Fruit fly (Drosophila melanogaster) whole organism, prepupa: ENCODE measurements around the gene Mi-2.

ENCODE experiments used
- Blimp-1 ChIP-seq: fragments of 200-800 bp; sonication (Bioruptor generic); optimal IDR thresholded peaks from 3 replicates; lab custom pipeline; 2017; ENCODE audit warnings: missing biosample characterization, missing genetic modification characterization, mild to moderate bottlenecking, moderate library complexity, missing genetic modification reagents
- CG10631 ChIP-seq: fragments of 200-800 bp; sonication (Bioruptor generic); optimal IDR thresholded peaks from 2 replicates; lab custom pipeline; 2016; ENCODE audit warnings: missing biosample characterization, missing genetic modification characterization
- CG10669 ChIP-seq: fragments of 200-800 bp; sonication (Bioruptor generic); optimal IDR thresholded peaks from 3 replicates; lab custom pipeline; 2018; ENCODE audit warnings: missing biosample characterization, mild to moderate bottlenecking, missing genetic modification characterization, moderate library complexity
- CG11294 ChIP-seq: fragments of 200-800 bp; sonication (Bioruptor generic); IDR thresholded peaks from 2 replicates; pipeline ENCODE4 v1.3.6; 2022; ENCODE audit warnings: missing biosample characterization, missing genetic modification characterization
- CG11762 ChIP-seq: fragments of 200-800 bp; sonication (Bioruptor generic); optimal IDR thresholded peaks from 3 replicates; lab custom pipeline; 2016; ENCODE audit warnings: missing biosample characterization, missing genetic modification characterization; ENCODE audit not compliant: insufficient read depth
- CG11902 ChIP-seq: fragments of 200-800 bp; sonication (Bioruptor generic); optimal IDR thresholded peaks from 3 replicates; lab custom pipeline; 2016; ENCODE audit warnings: missing biosample characterization, missing genetic modification characterization
- CG15336 ChIP-seq: fragments of 200-800 bp; sonication (Bioruptor generic); IDR thresholded peaks from 2 replicates; pipeline ENCODE4 v1.3.6; 2022; ENCODE audit warnings: missing biosample characterization, missing genetic modification characterization
- CG1621 ChIP-seq: fragments of 200-800 bp; sonication (Bioruptor generic); optimal IDR thresholded peaks from 3 replicates; lab custom pipeline; 2018; ENCODE audit warnings: missing biosample characterization, mild to moderate bottlenecking, missing genetic modification characterization
- CG16779 ChIP-seq: fragments of 200-800 bp; sonication (Bioruptor generic); optimal IDR thresholded peaks from 3 replicates; lab custom pipeline; 2017; ENCODE audit warnings: missing biosample characterization, mild to moderate bottlenecking, missing genetic modification characterization
- CG3032 ChIP-seq: fragments of 200-800 bp; optimal IDR thresholded peaks from 2 replicates; lab custom pipeline; 2019; ENCODE audit warnings: missing biosample characterization, mild to moderate bottlenecking, missing genetic modification characterization, moderate library complexity
- CG31627 ChIP-seq: fragments of 200-800 bp; sonication (Bioruptor generic); optimal IDR thresholded peaks from 3 replicates; lab custom pipeline; 2016; ENCODE audit warnings: missing biosample characterization, missing genetic modification characterization
- CG32006 ChIP-seq: fragments of 200-800 bp; sonication (Bioruptor generic); optimal IDR thresholded peaks from 3 replicates; lab custom pipeline; 2017; ENCODE audit warnings: missing biosample characterization, mild to moderate bottlenecking, missing genetic modification characterization
- CG34406 ChIP-seq: fragments of 200-800 bp; sonication (Bioruptor generic); optimal IDR thresholded peaks from 3 replicates; lab custom pipeline; 2016; ENCODE audit warnings: missing biosample characterization, missing genetic modification characterization
- CG3919 ChIP-seq: fragments of 200-800 bp; sonication (Bioruptor generic); optimal IDR thresholded peaks from 3 replicates; lab custom pipeline; 2016; ENCODE audit warnings: missing biosample characterization, missing genetic modification characterization
- CG6163 ChIP-seq: fragments of 200-800 bp; sonication (Bioruptor generic); IDR thresholded peaks from 3 replicates; pipeline ENCODE4 v1.3.6; 2022; ENCODE audit warnings: missing biosample characterization, missing genetic modification characterization
- CG6276 ChIP-seq: fragments of 200-800 bp; sonication (Bioruptor generic); optimal IDR thresholded peaks from 2 replicates; lab custom pipeline; 2017; ENCODE audit warnings: missing biosample characterization, mild to moderate bottlenecking, missing genetic modification characterization
- CG6792 ChIP-seq: fragments of 200-800 bp; sonication (Bioruptor generic); optimal IDR thresholded peaks from 3 replicates; lab custom pipeline; 2016; ENCODE audit warnings: missing biosample characterization, missing genetic modification characterization
- CG6808 ChIP-seq: fragments of 200-800 bp; sonication (Bioruptor generic); optimal IDR thresholded peaks from 3 replicates; lab custom pipeline; 2017; ENCODE audit warnings: missing biosample characterization, missing genetic modification characterization, mild to moderate bottlenecking, moderate library complexity, missing genetic modification reagents
- CG6854 ChIP-seq: fragments of 200-800 bp; sonication (Bioruptor generic); optimal IDR thresholded peaks from 2 replicates; lab custom pipeline; 2017; ENCODE audit warnings: missing biosample characterization, mild to moderate bottlenecking, missing genetic modification characterization
- CG7368 ChIP-seq: fragments of 200-800 bp; sonication (Bioruptor generic); optimal IDR thresholded peaks from 3 replicates; lab custom pipeline; 2016; ENCODE audit warnings: missing biosample characterization, missing genetic modification characterization
- CG8119 ChIP-seq: fragments of 200-800 bp; sonication (Bioruptor generic); IDR thresholded peaks from 3 replicates; pipeline ENCODE4 v1.3.6; 2022; ENCODE audit warnings: missing biosample characterization, missing genetic modification characterization
- CG8319 ChIP-seq: fragments of 200-800 bp; sonication (Bioruptor generic); optimal IDR thresholded peaks from 3 replicates; lab custom pipeline; 2016; ENCODE audit warnings: missing biosample characterization, missing genetic modification characterization
- CG8632 ChIP-seq: fragments of 200-800 bp; sonication (Bioruptor generic); optimal IDR thresholded peaks from 3 replicates; lab custom pipeline; 2016; ENCODE audit warnings: missing biosample characterization, missing genetic modification characterization
- CG9139 ChIP-seq: fragments of 200-800 bp; sonication (Bioruptor generic); optimal IDR thresholded peaks from 3 replicates; lab custom pipeline; 2017; ENCODE audit warnings: missing biosample characterization, mild to moderate bottlenecking, missing genetic modification characterization
- Eip75B ChIP-seq: fragments of 200-800 bp; sonication (Bioruptor generic); optimal IDR thresholded peaks from 3 replicates; lab custom pipeline; 2016; ENCODE audit warnings: missing biosample characterization, missing genetic modification characterization
- Eip78C ChIP-seq: fragments of 200-800 bp; sonication (Bioruptor generic); peaks from one replicate; lab custom pipeline; 2016; ENCODE audit warnings: missing biosample characterization, missing genetic modification characterization
- Eip93F ChIP-seq: fragments of 200-800 bp; sonication (Bioruptor generic); optimal IDR thresholded peaks from 2 replicates; lab custom pipeline; 2016; ENCODE audit warnings: missing biosample characterization, mild to moderate bottlenecking, missing genetic modification characterization
- Ets21C ChIP-seq: fragments of 200-800 bp; sonication (Bioruptor generic); optimal IDR thresholded peaks from 3 replicates; lab custom pipeline; 2016; ENCODE audit warnings: missing biosample characterization, missing genetic modification characterization
- Gug ChIP-seq: fragments of 200-800 bp; sonication (Bioruptor generic); IDR thresholded peaks from 2 replicates; pipeline ENCODE4 v1.3.6; 2022; ENCODE audit warnings: missing biosample characterization, missing genetic modification characterization
- Hr39 ChIP-seq: fragments of 200-800 bp; sonication (Bioruptor generic); optimal IDR thresholded peaks from 2 replicates; lab custom pipeline; 2016; ENCODE audit warnings: missing biosample characterization, missing genetic modification characterization
- Hr4 ChIP-seq: fragments of 200-800 bp; sonication (Bioruptor generic); optimal IDR thresholded peaks from 3 replicates; lab custom pipeline; 2016; ENCODE audit warnings: missing biosample characterization, missing genetic modification characterization
- Lpt ChIP-seq: fragments of 200-800 bp; sonication (Bioruptor generic); optimal IDR thresholded peaks from 3 replicates; lab custom pipeline; 2016; ENCODE audit warnings: missing biosample characterization, missing genetic modification characterization
- Met ChIP-seq: fragments of 200-800 bp; sonication (Bioruptor generic); optimal IDR thresholded peaks from 3 replicates; lab custom pipeline; 2016; ENCODE audit warnings: missing biosample characterization, missing genetic modification characterization
- OdsH ChIP-seq: fragments of 200-800 bp; sonication (Bioruptor generic); optimal IDR thresholded peaks from 3 replicates; lab custom pipeline; 2016; ENCODE audit warnings: missing biosample characterization, missing genetic modification characterization
- Sox102F ChIP-seq: fragments of 200-800 bp; sonication (Bioruptor generic); optimal IDR thresholded peaks from 2 replicates; lab custom pipeline; 2016; ENCODE audit warnings: missing biosample characterization, mild to moderate bottlenecking, missing genetic modification characterization
- Sox15 ChIP-seq: fragments of 200-800 bp; sonication (Bioruptor generic); optimal IDR thresholded peaks from 3 replicates; lab custom pipeline; 2016; ENCODE audit warnings: missing biosample characterization, missing genetic modification characterization
- achi ChIP-seq: fragments of 200-800 bp; sonication (Bioruptor generic); optimal IDR thresholded peaks from 3 replicates; lab custom pipeline; 2016; ENCODE audit warnings: missing biosample characterization, missing genetic modification characterization
- acj6 ChIP-seq: fragments of 200-800 bp; sonication (Bioruptor generic); optimal IDR thresholded peaks from 3 replicates; lab custom pipeline; 2016; ENCODE audit warnings: missing biosample characterization, missing genetic modification characterization
- cyc ChIP-seq: fragments of 200-800 bp; sonication (Bioruptor generic); optimal IDR thresholded peaks from 3 replicates; lab custom pipeline; 2016; ENCODE audit warnings: missing biosample characterization, missing genetic modification characterization
- dsx ChIP-seq: fragments of 200-800 bp; optimal IDR thresholded peaks from 3 replicates; lab custom pipeline; 2019; ENCODE audit warnings: missing biosample characterization, mild to moderate bottlenecking, missing genetic modification characterization, moderate library complexity; ENCODE audit not compliant: poor library complexity, severe bottlenecking
- esn ChIP-seq: fragments of 200-800 bp; sonication (Bioruptor generic); optimal IDR thresholded peaks from 2 replicates; lab custom pipeline; 2016; ENCODE audit warnings: missing biosample characterization, mild to moderate bottlenecking, missing genetic modification characterization, moderate library complexity
- fd59A ChIP-seq: fragments of 200-800 bp; sonication (Bioruptor generic); optimal IDR thresholded peaks from 2 replicates; lab custom pipeline; 2017; ENCODE audit warnings: missing biosample characterization, mild to moderate bottlenecking, missing genetic modification characterization, missing genetic modification reagents
- fd85E ChIP-seq: fragments of 200-800 bp; sonication (Bioruptor generic); optimal IDR thresholded peaks from 3 replicates; lab custom pipeline; 2016; ENCODE audit warnings: missing biosample characterization, missing genetic modification characterization
- fkh ChIP-seq: fragments of 200-800 bp; sonication (Bioruptor generic); optimal IDR thresholded peaks from 3 replicates; lab custom pipeline; 2017; ENCODE audit warnings: missing biosample characterization, mild to moderate bottlenecking, missing genetic modification characterization, moderate library complexity
- lz ChIP-seq: fragments of 200-800 bp; sonication (Bioruptor generic); optimal IDR thresholded peaks from 3 replicates; lab custom pipeline; 2016; ENCODE audit warnings: missing biosample characterization, missing genetic modification characterization
- net ChIP-seq: fragments of 200-800 bp; sonication (Bioruptor generic); optimal IDR thresholded peaks from 3 replicates; lab custom pipeline; 2016; ENCODE audit warnings: missing biosample characterization, missing genetic modification characterization
- pdm3 ChIP-seq: fragments of 200-800 bp; sonication (Bioruptor generic); optimal IDR thresholded peaks from 3 replicates; lab custom pipeline; 2016; ENCODE audit warnings: missing biosample characterization, missing genetic modification characterization
- salr ChIP-seq, 2 experiments: fragments of 200-800 bp; sonication (Bioruptor generic); optimal IDR thresholded peaks; 3 replicates each; lab custom pipeline; 2016 to 2018; ENCODE audit warnings: missing biosample characterization in 2 of 2, missing genetic modification characterization in 2 of 2, mild to moderate bottlenecking in 1 of 2
- spab ChIP-seq: fragments of 200-800 bp; sonication (Bioruptor generic); optimal IDR thresholded peaks from 2 replicates; lab custom pipeline; 2017; ENCODE audit warnings: missing biosample characterization, mild to moderate bottlenecking, missing genetic modification characterization, missing genetic modification reagents
- ss ChIP-seq, 2 experiments: fragments of 200-800 bp; sonication (Bioruptor generic); optimal IDR thresholded peaks; 2 replicates in 1 of 2; 3 replicates in 1 of 2; lab custom pipeline; 2017 to 2018; ENCODE audit warnings: mild to moderate bottlenecking in 2 of 2, missing biosample characterization in 2 of 2, missing genetic modification characterization in 2 of 2, moderate library complexity in 1 of 2
- svp ChIP-seq: fragments of 200-800 bp; sonication (Bioruptor generic); peaks from one replicate; lab custom pipeline; 2016; ENCODE audit warnings: missing biosample characterization, missing genetic modification characterization
- topi ChIP-seq: fragments of 200-800 bp; sonication (Bioruptor generic); optimal IDR thresholded peaks from 3 replicates; lab custom pipeline; 2016; ENCODE audit warnings: missing biosample characterization, missing genetic modification characterization
- vri ChIP-seq: fragments of 200-800 bp; sonication (Bioruptor generic); optimal IDR thresholded peaks from 3 replicates; lab custom pipeline; 2016; ENCODE audit warnings: missing biosample characterization, mild to moderate bottlenecking, missing genetic modification characterization

Gene Mi-2

dm6 chr3L:19869698-19870097 lies 40.3 kb downstream of the Mi-2 start:
- TF ChIP-seq Blimp-1: no peak
- TF ChIP-seq cyc: peak; percentile 22
- peak; percentile 17 for TF ChIP-seq topi (GFP tag; lab: Kevin White, UChicago)
- peak; percentile 17 for TF ChIP-seq CG31627 (GFP tag; lab: Kevin White, UChicago)
- no peak for TF ChIP-seq CG11762
- TF ChIP-seq Gug: no peak
- TF ChIP-seq CG15336: peak; percentile 17; the same call in 1 of the 2 replicates
- peak; percentile 2 for TF ChIP-seq lz (GFP tag; lab: Kevin White, UChicago)
- TF ChIP-seq CG6808: no peak
- no peak for TF ChIP-seq salr (GFP tag; optimal IDR thresholded peaks at IDR 0.05; lab: Kevin White, UChicago)
- peak; percentile 23 for TF ChIP-seq pdm3 (GFP tag; lab: Kevin White, UChicago)
- no peak for TF ChIP-seq Sox15 (GFP tag; lab: Kevin White, UChicago)
- TF ChIP-seq spab (GFP tag; lab: Kevin White, UChicago): no peak
- TF ChIP-seq vri (GFP tag; lab: Kevin White, UChicago): peak; percentile 19
- TF ChIP-seq CG32006 (GFP tag; lab: Kevin White, UChicago): no peak
- peak; percentile 41 for TF ChIP-seq Sox102F (GFP tag; lab: Kevin White, UChicago)
- TF ChIP-seq CG1621 (tag; lab: Kevin White, UChicago): no peak
- TF ChIP-seq Met: peak; percentile 36
- TF ChIP-seq dsx (GFP tag; lab: Kevin White, UChicago): no peak
- TF ChIP-seq Lpt (GFP tag; lab: Kevin White, UChicago): no peak
- no peak for TF ChIP-seq Eip93F (GFP tag; lab: Kevin White, UChicago)
- peak; percentile 46 for TF ChIP-seq esn
- TF ChIP-seq CG16779 (tag; lab: Kevin White, UChicago): no peak
- TF ChIP-seq CG6792 (GFP tag; lab: Kevin White, UChicago): peak; percentile 18
- no peak for TF ChIP-seq net (GFP tag; lab: Kevin White, UChicago)
- TF ChIP-seq ss (GFP tag; optimal IDR thresholded peaks at IDR 0.05; lab: Kevin White, UChicago): peak in 1 of 2 experiments; percentile 31
- TF ChIP-seq acj6 (GFP tag; lab: Kevin White, UChicago): peak; percentile 10
- no peak for TF ChIP-seq CG3032
- no peak for TF ChIP-seq Ets21C (GFP tag; lab: Kevin White, UChicago)
- no peak for TF ChIP-seq CG8319 (GFP tag; lab: Kevin White, UChicago)
- no peak for TF ChIP-seq CG8632 (GFP tag; lab: Kevin White, UChicago)
- TF ChIP-seq CG7368 (GFP tag; lab: Kevin White, UChicago): no peak
- TF ChIP-seq Hr39: no peak
- TF ChIP-seq fd85E: no peak
- no peak for TF ChIP-seq CG6854 (GFP tag; lab: Kevin White, UChicago)
- TF ChIP-seq CG3919 (GFP tag; lab: Kevin White, UChicago): no peak
- peak; percentile 41 for TF ChIP-seq Hr4 (GFP tag; lab: Kevin White, UChicago)
- TF ChIP-seq CG34406: no peak
- no peak for TF ChIP-seq CG6163
- no peak for TF ChIP-seq CG11902 (GFP tag; lab: Kevin White, UChicago)
- no peak for TF ChIP-seq CG8119 (GFP tag; lab: Robert Waterston, UW)
- TF ChIP-seq OdsH (GFP tag; lab: Kevin White, UChicago): peak; percentile 39
- TF ChIP-seq fkh (GFP tag; lab: Kevin White, UChicago): no peak
- no peak for TF ChIP-seq CG10631
- peak; percentile 12 for TF ChIP-seq Eip75B (GFP tag; lab: Kevin White, UChicago)
- TF ChIP-seq CG9139: no peak
- peak; percentile 11 for TF ChIP-seq achi (GFP tag; lab: Kevin White, UChicago)
- no peak for TF ChIP-seq fd59A
- TF ChIP-seq CG6276 (GFP tag; lab: Kevin White, UChicago): no peak
- TF ChIP-seq CG10669 (GFP tag; lab: Kevin White, UChicago): peak; percentile 60
- no peak for TF ChIP-seq CG11294 (GFP tag; lab: Robert Waterston, UW)
- peak; percentile 73 for TF ChIP-seq svp (GFP tag; lab: Kevin White, UChicago)
- TF ChIP-seq Eip78C (GFP tag; lab: Kevin White, UChicago): peak; percentile 87
